In genomic region chrX:8158975-8159813, ce11 we compare ENCODE assay signal across 2 worm cellular contexts.
TF ChIP-seq lines count a peak whose summit lies in the region.

Gene hil-3, plus strand, starts transcription at chrX:8159169.

TF ChIP-seq in whole organism, L1 larva, 84 proteins besides CTCF, POLR2A, EP300 and RAD21 (continued from another document):
- TF ChIP-seq unc-98 (GFP tag; IDR thresholded peaks at IDR 0.05; lab: Robert Waterston, UW), result no peak
- no peak for TF ChIP-seq zip-4 (GFP tag; optimal IDR thresholded peaks at IDR 0.05; lab: Kevin White, UChicago)
- peak; percentile 8 to 31 for TF ChIP-seq lin-35 (GFP tag; optimal IDR thresholded peaks at IDR 0.05; lab: Kevin White, UChicago)
- peak; percentile 11 for TF ChIP-seq sox-4 (tag; optimal IDR thresholded peaks at IDR 0.05; lab: Kevin White, UChicago)
- peak; percentile 69 for TF ChIP-seq lin-14 (GFP tag; optimal IDR thresholded peaks at IDR 0.05; lab: Kevin White, UChicago)
- TF ChIP-seq rnt-1 (tag; optimal IDR thresholded peaks at IDR 0.05; lab: Kevin White, UChicago), result peak; percentile 63
- TF ChIP-seq mab-9 (GFP tag; IDR thresholded peaks at IDR 0.05; lab: Robert Waterston, UW), result no peak
- no peak for TF ChIP-seq egl-13 (tag; optimal IDR thresholded peaks at IDR 0.05; lab: Kevin White, UChicago)
- TF ChIP-seq lin-15B (tag; optimal IDR thresholded peaks at IDR 0.05; lab: Kevin White, UChicago), result no peak
- no peak for TF ChIP-seq ets-5 (GFP tag; IDR thresholded peaks at IDR 0.05; lab: Robert Waterston, UW)
- no peak for TF ChIP-seq fkh-4 (tag; optimal IDR thresholded peaks at IDR 0.05; lab: Kevin White, UChicago; ENCODE audit: borderline replicate concordance)
- TF ChIP-seq nhr-85 (tag; lab: Kevin White, UChicago), result peak; percentile 74
- no peak for TF ChIP-seq nhr-28 (tag; optimal IDR thresholded peaks at IDR 0.05; lab: Kevin White, UChicago)
- no peak for TF ChIP-seq nhr-12 (tag; optimal IDR thresholded peaks at IDR 0.05; lab: Kevin White, UChicago)
- TF ChIP-seq mef-2 (tag; optimal IDR thresholded peaks at IDR 0.05; lab: Kevin White, UChicago), result no peak
- TF ChIP-seq nhr-84 (tag; optimal IDR thresholded peaks at IDR 0.05; lab: Kevin White, UChicago), result no peak
- TF ChIP-seq hpl-2 (GFP tag; optimal IDR thresholded peaks at IDR 0.05; lab: Kevin White, UChicago), result no peak
- TF ChIP-seq efl-1 (optimal IDR thresholded peaks at IDR 0.05; lab: Kevin White, UChicago), result no peak
- TF ChIP-seq efl-1 (GFP tag; optimal IDR thresholded peaks at IDR 0.05 in 1 of 2; lab: Kevin White, UChicago), result peak in 1 of 2 experiments; percentile 16
- peak; percentile 69 for TF ChIP-seq nhr-47 (tag; optimal IDR thresholded peaks at IDR 0.05; lab: Kevin White, UChicago)
- peak; percentile 38 for TF ChIP-seq C16A3.4 (tag; optimal IDR thresholded peaks at IDR 0.05; lab: Kevin White, UChicago)
- TF ChIP-seq fos-1 (tag; optimal IDR thresholded peaks at IDR 0.05; lab: Kevin White, UChicago), result no peak
- TF ChIP-seq Y116A8C.19 (tag; optimal IDR thresholded peaks at IDR 0.05; lab: Kevin White, UChicago; ENCODE audit: borderline replicate concordance), result no peak
- no peak for TF ChIP-seq nhr-11 (tag; optimal IDR thresholded peaks at IDR 0.05; lab: Kevin White, UChicago)
- TF ChIP-seq ceh-8 (GFP tag; optimal IDR thresholded peaks at IDR 0.05; lab: Kevin White, UChicago), result no peak
- peak; percentile 89 for TF ChIP-seq swsn-7 (tag; optimal IDR thresholded peaks at IDR 0.05; lab: Kevin White, UChicago)
- TF ChIP-seq dsc-1 (tag; optimal IDR thresholded peaks at IDR 0.05; lab: Kevin White, UChicago), result no peak
- no peak for TF ChIP-seq unc-130 (tag; optimal IDR thresholded peaks at IDR 0.05; lab: Kevin White, UChicago)
- no peak for TF ChIP-seq nhr-90 (tag; optimal IDR thresholded peaks at IDR 0.05; lab: Kevin White, UChicago; ENCODE audit: poor library complexity)
- no peak for TF ChIP-seq efl-3 (GFP tag; optimal IDR thresholded peaks at IDR 0.05; lab: Kevin White, UChicago)
- TF ChIP-seq sptf-1 (tag; optimal IDR thresholded peaks at IDR 0.05; lab: Kevin White, UChicago), result no peak
- peak in 1 of 2 experiments; percentile 6 for TF ChIP-seq ztf-11 (tag; optimal IDR thresholded peaks at IDR 0.05; lab: Kevin White, UChicago)
- no peak for TF ChIP-seq C04F5.9 (tag; optimal IDR thresholded peaks at IDR 0.05; lab: Kevin White, UChicago)
- peak in 1 of 3 experiments; percentile 48 for TF ChIP-seq ceh-82 (tag; optimal IDR thresholded peaks at IDR 0.05; lab: Kevin White, UChicago)
- no peak for TF ChIP-seq aha-1 (tag; optimal IDR thresholded peaks at IDR 0.05; lab: Kevin White, UChicago)
- peak; percentile 51 for TF ChIP-seq tbx-2 (tag; optimal IDR thresholded peaks at IDR 0.05; lab: Kevin White, UChicago)
- TF ChIP-seq hlh-4 (tag; optimal IDR thresholded peaks at IDR 0.05; lab: Kevin White, UChicago), result no peak
- TF ChIP-seq nhr-20 (tag; optimal IDR thresholded peaks at IDR 0.05; lab: Kevin White, UChicago), result peak; percentile 26
- no peak for TF ChIP-seq elt-3 (tag; optimal IDR thresholded peaks at IDR 0.05; lab: Kevin White, UChicago)
- TF ChIP-seq alr-1 (tag; optimal IDR thresholded peaks at IDR 0.05; lab: Kevin White, UChicago; ENCODE audit: borderline replicate concordance), result no peak
- TF ChIP-seq pqm-1 (tag; optimal IDR thresholded peaks at IDR 0.05; lab: Kevin White, UChicago), result no peak
- TF ChIP-seq nhr-71 (tag; optimal IDR thresholded peaks at IDR 0.05; lab: Kevin White, UChicago), result peak; percentile 65
- TF ChIP-seq blmp-1 (tag; optimal IDR thresholded peaks at IDR 0.05; lab: Kevin White, UChicago), result no peak
- TF ChIP-seq unc-30 (tag; optimal IDR thresholded peaks at IDR 0.05; lab: Kevin White, UChicago), result no peak
- no peak for TF ChIP-seq sup-37 (GFP tag; optimal IDR thresholded peaks at IDR 0.05; lab: Kevin White, UChicago)
- no peak for TF ChIP-seq ceh-90 (tag; optimal IDR thresholded peaks at IDR 0.05; lab: Kevin White, UChicago)
- TF ChIP-seq ztf-4 (tag; optimal IDR thresholded peaks at IDR 0.05; lab: Kevin White, UChicago), result no peak
- TF ChIP-seq fkh-8 (tag; optimal IDR thresholded peaks at IDR 0.05; lab: Kevin White, UChicago), result peak; percentile 22
- TF ChIP-seq snpc-4 (tag; optimal IDR thresholded peaks at IDR 0.05; lab: Kevin White, UChicago), result no peak
- TF ChIP-seq ama-1 (optimal IDR thresholded peaks at IDR 0.05; lab: Kevin White, UChicago), result peak; percentile 30
- no peak for TF ChIP-seq egl-27 (tag; optimal IDR thresholded peaks at IDR 0.05; lab: Kevin White, UChicago)
- TF ChIP-seq elt-2 (tag; optimal IDR thresholded peaks at IDR 0.05; lab: Kevin White, UChicago), result no peak
- peak; percentile 52 for TF ChIP-seq grh-1 (GFP tag; IDR thresholded peaks at IDR 0.05; lab: Robert Waterston, UW)
- peak; percentile 41 for TF ChIP-seq snu-23 (GFP tag; optimal IDR thresholded peaks at IDR 0.05; lab: Kevin White, UChicago)
- no peak for TF ChIP-seq lir-3 (tag; optimal IDR thresholded peaks at IDR 0.05; lab: Kevin White, UChicago; ENCODE audit: poor library complexity)
- TF ChIP-seq xbp-1 (tag; optimal IDR thresholded peaks at IDR 0.05; lab: Kevin White, UChicago), result peak; percentile 40
- no peak for TF ChIP-seq lin-39 (tag; optimal IDR thresholded peaks at IDR 0.05; lab: Kevin White, UChicago)
- no peak for TF ChIP-seq ces-1 (GFP tag; optimal IDR thresholded peaks at IDR 0.05; lab: Kevin White, UChicago)
- no peak for TF ChIP-seq mdl-1 (tag; optimal IDR thresholded peaks at IDR 0.05; lab: Kevin White, UChicago)
- no peak for TF ChIP-seq lin-13 (GFP tag; optimal IDR thresholded peaks at IDR 0.05; lab: Kevin White, UChicago)
- no peak for TF ChIP-seq zag-1 (tag; optimal IDR thresholded peaks at IDR 0.05; lab: Kevin White, UChicago)
- TF ChIP-seq hlh-17 (GFP tag; optimal IDR thresholded peaks at IDR 0.05; lab: Kevin White, UChicago; ENCODE audit: borderline replicate concordance), result no peak
- TF ChIP-seq fkh-10 (GFP tag; optimal IDR thresholded peaks at IDR 0.05; lab: Kevin White, UChicago), result no peak
- peak in 1 of 2 experiments; percentile 52 for TF ChIP-seq lsy-2 (tag; optimal IDR thresholded peaks at IDR 0.05; lab: Kevin White, UChicago)
- TF ChIP-seq mep-1 (tag; optimal IDR thresholded peaks at IDR 0.05; lab: Kevin White, UChicago), result peak; percentile 14
- no peak for TF ChIP-seq nhr-77 (tag; optimal IDR thresholded peaks at IDR 0.05; lab: Kevin White, UChicago)

TF ChIP-seq in whole organism, young adult, 124 proteins besides CTCF, POLR2A, EP300 and RAD21 (continued from another document):
- TF ChIP-seq madf-6 (GFP tag; IDR thresholded peaks at IDR 0.05; lab: Robert Waterston, UW) (no peak), Y67H2A.10 (GFP tag; conservative IDR thresholded peaks at IDR 0.05; lab: Robert Waterston, UW) (no peak), die-1 (tag; optimal IDR thresholded peaks at IDR 0.05; lab: Kevin White, UChicago) (no peak), akir-1 (GFP tag; optimal IDR thresholded peaks at IDR 0.05; lab: Kevin White, UChicago) (no peak), pha-4 (tag; optimal IDR thresholded peaks at IDR 0.05; lab: Kevin White, UChicago) (no peak), Y79H2A.3 (GFP tag; conservative IDR thresholded peaks at IDR 0.05; lab: Robert Waterston, UW) (no peak), mel-28 (tag; optimal IDR thresholded peaks at IDR 0.05; lab: Kevin White, UChicago; ENCODE audit: borderline replicate concordance) (no peak), nhr-90 (tag; optimal IDR thresholded peaks at IDR 0.05; lab: Kevin White, UChicago) (no peak), nhr-80 (tag; optimal IDR thresholded peaks at IDR 0.05; lab: Kevin White, UChicago) (no peak), ceh-40 (GFP tag; IDR thresholded peaks at IDR 0.05; lab: Robert Waterston, UW) (no peak), tbx-9 (tag; optimal IDR thresholded peaks at IDR 0.05; lab: Kevin White, UChicago; ENCODE audit: borderline replicate concordance) (no peak), C06A6.2 (GFP tag; conservative IDR thresholded peaks at IDR 0.05; lab: Robert Waterston, UW) (no peak), nfya-1 (tag; optimal IDR thresholded peaks at IDR 0.05; lab: Kevin White, UChicago; ENCODE audit: borderline replicate concordance, insufficient read depth) (no peak), dpff-1 (tag; optimal IDR thresholded peaks at IDR 0.05; lab: Kevin White, UChicago) (no peak), rec-8 (tag; optimal IDR thresholded peaks at IDR 0.05; lab: Kevin White, UChicago) (no peak), D2030.7 (GFP tag; IDR thresholded peaks at IDR 0.05; lab: Robert Waterston, UW) (no peak), ZK185.1 (tag; optimal IDR thresholded peaks at IDR 0.05; lab: Kevin White, UChicago; ENCODE audit: poor library complexity, severe bottlenecking) (no peak), mes-4 (tag; optimal IDR thresholded peaks at IDR 0.05; lab: Kevin White, UChicago) (no peak), dpl-1 (GFP tag; optimal IDR thresholded peaks at IDR 0.05; lab: Kevin White, UChicago) (no peak), bed-1 (GFP tag; IDR thresholded peaks at IDR 0.05; lab: Robert Waterston, UW) (0 out of 2 replicates have a peak, but pooled peaks have one; percentile 53), ceh-79 (tag; optimal IDR thresholded peaks at IDR 0.05; lab: Kevin White, UChicago) (no peak), sea-2 (GFP tag; IDR thresholded peaks at IDR 0.05; lab: Robert Waterston, UW) (no peak), ets-4 (GFP tag; optimal IDR thresholded peaks at IDR 0.05; lab: Kevin White, UChicago) (no peak), hsf-1 (GFP tag; IDR thresholded peaks at IDR 0.05; lab: Robert Waterston, UW) (no peak), ceh-27 (GFP tag; optimal IDR thresholded peaks at IDR 0.05; lab: Kevin White, UChicago) (peak; percentile 11), repo-1 (tag; optimal IDR thresholded peaks at IDR 0.05; lab: Kevin White, UChicago) (no peak), bed-2 (GFP tag; IDR thresholded peaks at IDR 0.05; lab: Robert Waterston, UW) (no peak), nfyb-1 (GFP tag; IDR thresholded peaks at IDR 0.05; lab: Robert Waterston, UW) (no peak), egl-18 (GFP tag; IDR thresholded peaks at IDR 0.05; lab: Robert Waterston, UW) (no peak)
